Worm (Caenorhabditis elegans) whole organism, L2 larva: ENCODE measurements around the gene F38B2.2.

ENCODE experiments used
- blmp-1 ChIP-seq: sonication (generic microtip); optimal IDR thresholded peaks from 2 replicates; lab custom pipeline; 2017; ENCODE audit warnings: missing genetic modification characterization, mild to moderate bottlenecking, missing compliant biosample characterization, antibody characterized with exemption, moderate library complexity; ENCODE audit not compliant: insufficient read depth
- dmd-4 ChIP-seq: sonication (generic microtip); optimal IDR thresholded peaks from 2 replicates; lab custom pipeline; 2017; ENCODE audit warnings: missing biosample characterization, missing genetic modification characterization
- elt-1 ChIP-seq: fragments of 150-350 bp; optimal IDR thresholded peaks from 2 replicates; lab custom pipeline; 2014; ENCODE audit warnings: missing biosample characterization, missing genetic modification characterization
- lin-11 ChIP-seq: fragments of 150-350 bp; sonication (generic microtip); optimal IDR thresholded peaks from 2 replicates; lab custom pipeline; 2014; ENCODE audit warnings: missing biosample characterization, missing genetic modification characterization, inconsistent platforms, mixed read lengths
- lin-13 ChIP-seq: fragments of 150-350 bp; optimal IDR thresholded peaks from 2 replicates; lab custom pipeline; 2014; ENCODE audit warnings: missing biosample characterization, missing genetic modification reagents, missing genetic modification characterization
- mbf-1 ChIP-seq: sonication (generic microtip); optimal IDR thresholded peaks from 2 replicates; lab custom pipeline; 2017; ENCODE audit warnings: missing biosample characterization, missing genetic modification characterization
- nhr-10 ChIP-seq: sonication (generic microtip); optimal IDR thresholded peaks from 2 replicates; lab custom pipeline; 2017; ENCODE audit warnings: missing biosample characterization, missing genetic modification characterization
- nhr-23 ChIP-seq: fragments of 150-350 bp; optimal IDR thresholded peaks from 2 replicates; lab custom pipeline; 2014; ENCODE audit warnings: missing biosample characterization, missing genetic modification reagents, missing genetic modification characterization
- nhr-25 ChIP-seq: fragments of 150-350 bp; sonication (generic microtip); optimal IDR thresholded peaks from 3 replicates; lab custom pipeline; 2014; ENCODE audit warnings: missing biosample characterization, missing genetic modification characterization
- peb-1 ChIP-seq: fragments of 150-350 bp; optimal IDR thresholded peaks from 2 replicates; lab custom pipeline; 2014; ENCODE audit warnings: missing biosample characterization, missing genetic modification characterization
- snpc-4 ChIP-seq: fragments of 150-350 bp; optimal IDR thresholded peaks from 2 replicates; lab custom pipeline; 2014; ENCODE audit warnings: missing biosample characterization, missing genetic modification characterization
- ztf-1 ChIP-seq: fragments of 200-800 bp; sonication (Bioruptor generic); conservative IDR thresholded peaks from 2 replicates; pipeline ENCODE4 v1.3.6; 2022; ENCODE audit warnings: missing genetic modification characterization, missing compliant biosample characterization
- ztf-11 ChIP-seq: sonication (generic microtip); optimal IDR thresholded peaks from 2 replicates; lab custom pipeline; 2017; ENCODE audit warnings: missing biosample characterization, missing genetic modification characterization
- ztf-4 ChIP-seq: fragments of 150-350 bp; optimal IDR thresholded peaks from 2 replicates; lab custom pipeline; 2014; ENCODE audit warnings: missing biosample characterization, missing genetic modification characterization

- peak; percentile 72 for TF ChIP-seq snpc-4 (tag; lab: Kevin White, UChicago)
- TF ChIP-seq ztf-11 (tag; lab: Kevin White, UChicago), result no peak
- no peak for TF ChIP-seq blmp-1
- peak; percentile 61 for TF ChIP-seq lin-11
- TF ChIP-seq nhr-25 (tag; lab: Kevin White, UChicago), result peak; percentile 78
- TF ChIP-seq elt-1, result no peak
- TF ChIP-seq ztf-4, result peak; percentile 59
- no peak for TF ChIP-seq nhr-10
- no peak for TF ChIP-seq nhr-23 (tag; lab: Kevin White, UChicago)
- peak; percentile 87 for TF ChIP-seq peb-1 (tag; lab: Kevin White, UChicago)
- no peak for TF ChIP-seq mbf-1
- TF ChIP-seq ztf-1 (GFP tag; lab: Robert Waterston, UW), result no peak
- TF ChIP-seq lin-13 (GFP tag; lab: Kevin White, UChicago), result peak; percentile 85
- TF ChIP-seq dmd-4 (tag; lab: Kevin White, UChicago), result no peak
Measured at ce11 chrX:11299642-11300307, 20.6 kb upstream of the F38B2.2 start, which contains the start of the genes snrp-40.1 and F08G12.3.
